Fruit fly (Drosophila melanogaster): Measurements from ENCODE around the gene nis.

nis gene

dm6 chr2L:1636520-1636919 is 49.6 kb upstream of the nis start (continued):
- TF ChIP-seq twi (tag; optimal IDR thresholded peaks at IDR 0.05) = peak; percentile 27
- TF ChIP-seq CG1603 (tag; optimal IDR thresholded peaks at IDR 0.05) = no peak
- peak; percentile 12 for TF ChIP-seq CG6813 (GFP tag; optimal IDR thresholded peaks at IDR 0.05)
- TF ChIP-seq Rfx (GFP tag; IDR thresholded peaks at IDR 0.05) = peak; percentile 24; the same call in 1 of the 2 replicates
- TF ChIP-seq CG32532 (GFP tag; IDR thresholded peaks at IDR 0.05) = 0 out of 2 replicates have a peak, but pooled peaks have one; percentile 7
- TF ChIP-seq exex (tag; optimal IDR thresholded peaks at IDR 0.05) = peak; percentile 77
- TF ChIP-seq sob (GFP tag; IDR thresholded peaks at IDR 0.05) = peak; percentile 30; the same call in 1 of the 2 replicates
- no peak for TF ChIP-seq CG12155 (GFP tag; optimal IDR thresholded peaks at IDR 0.05)
- TF ChIP-seq abd-A (tag; optimal IDR thresholded peaks at IDR 0.05) = peak; percentile 89
- peak; percentile 30 for TF ChIP-seq CG13624 (GFP tag; optimal IDR thresholded peaks at IDR 0.05)
- TF ChIP-seq CG8290 (GFP tag; optimal IDR thresholded peaks at IDR 0.05) = no peak
- TF ChIP-seq CG8290 (tag; optimal IDR thresholded peaks at IDR 0.05) = peak in 1 of 2 experiments; percentile 44
- peak; percentile 94 for TF ChIP-seq CG34376 (GFP tag; optimal IDR thresholded peaks at IDR 0.05)
- TF ChIP-seq Pdp1 (GFP tag; optimal IDR thresholded peaks at IDR 0.05) = peak in 1 of 2 experiments; percentile 41
- peak; percentile 20 for TF ChIP-seq sqz (GFP tag; optimal IDR thresholded peaks at IDR 0.05)
- peak; percentile 54 for TF ChIP-seq CG5180 (GFP tag; optimal IDR thresholded peaks at IDR 0.05)
- peak; percentile 41 for TF ChIP-seq CG18599 (GFP tag; optimal IDR thresholded peaks at IDR 0.05)
- no peak for TF ChIP-seq corto (GFP tag; optimal IDR thresholded peaks at IDR 0.05)
- peak; percentile 49 for TF ChIP-seq CG13894 (tag; optimal IDR thresholded peaks at IDR 0.05)
- peak; percentile 53 for TF ChIP-seq Fer1 (GFP tag; optimal IDR thresholded peaks at IDR 0.05)
- peak; percentile 25 for TF ChIP-seq dmrt99B (tag; optimal IDR thresholded peaks at IDR 0.05)
- TF ChIP-seq CG17359 (tag; optimal IDR thresholded peaks at IDR 0.05) = peak; percentile 11
- TF ChIP-seq cad (GFP tag; optimal IDR thresholded peaks at IDR 0.05) = no peak
- TF ChIP-seq GATAe (GFP tag; conservative IDR thresholded peaks at IDR 0.05) = peak; percentile 28; the same call in 1 of the 2 replicates
- no peak for TF ChIP-seq ab (GFP tag; optimal IDR thresholded peaks at IDR 0.05)
- TF ChIP-seq Deaf1 (tag; optimal IDR thresholded peaks at IDR 0.05) = peak; percentile 89
- TF ChIP-seq Nf-YB (GFP tag; optimal IDR thresholded peaks at IDR 0.05) = no peak
- TF ChIP-seq Bdp1 (GFP tag; optimal IDR thresholded peaks at IDR 0.05) = no peak
- peak; percentile 27 for TF ChIP-seq ATbp (GFP tag; optimal IDR thresholded peaks at IDR 0.05)
- peak; percentile 91 for TF ChIP-seq sug (tag; optimal IDR thresholded peaks at IDR 0.05)
- 0 out of 3 replicates have a peak, but pooled peaks have one; percentile 29 for TF ChIP-seq Dbx (GFP tag; IDR thresholded peaks at IDR 0.05)
- TF ChIP-seq nau (GFP tag; optimal IDR thresholded peaks at IDR 0.05) = peak; percentile 1
- peak; percentile 51; the same call in 2 of the 3 replicates for TF ChIP-seq Aef1 (GFP tag; IDR thresholded peaks at IDR 0.05)
- peak; percentile 7 for TF ChIP-seq CG11504 (tag; optimal IDR thresholded peaks at IDR 0.05)
- peak; percentile 21 for TF ChIP-seq CG18619 (GFP tag; optimal IDR thresholded peaks at IDR 0.05)
- peak; percentile 44 for TF ChIP-seq sens (GFP tag)
- peak; percentile 40 for TF ChIP-seq CG13296 (GFP tag; optimal IDR thresholded peaks at IDR 0.05)
- peak; percentile 53 for TF ChIP-seq caup (GFP tag; optimal IDR thresholded peaks at IDR 0.05; ENCODE audit: severe bottlenecking)
- peak; percentile 81 for TF ChIP-seq CG12769 (tag; optimal IDR thresholded peaks at IDR 0.05)
- 0 out of 3 replicates have a peak, but pooled peaks have one; percentile 42 for TF ChIP-seq CG2199 (GFP tag; IDR thresholded peaks at IDR 0.05)
- TF ChIP-seq ftz-f1 (GFP tag; optimal IDR thresholded peaks at IDR 0.05) = peak; percentile 98
- 0 out of 2 replicates have a peak, but pooled peaks have one; percentile 35 for TF ChIP-seq CG4360 (GFP tag; IDR thresholded peaks at IDR 0.05)
- 0 out of 3 replicates have a peak, but pooled peaks have one; percentile 26 for TF ChIP-seq ci (GFP tag; IDR thresholded peaks at IDR 0.05)
- TF ChIP-seq Vsx1 (GFP tag; optimal IDR thresholded peaks at IDR 0.05) = no peak
- no peak for TF ChIP-seq Blimp-1 (GFP tag; optimal IDR thresholded peaks at IDR 0.05)
- TF ChIP-seq Hey (tag; optimal IDR thresholded peaks at IDR 0.05) = peak; percentile 50
- peak; percentile 60 for TF ChIP-seq CG14441 (GFP tag; IDR thresholded peaks at IDR 0.05)
- peak; percentile 64 for TF ChIP-seq lab (GFP tag; optimal IDR thresholded peaks at IDR 0.05)
- peak; percentile 53; the same call in 1 of the 2 replicates for TF ChIP-seq Awh (GFP tag; IDR thresholded peaks at IDR 0.05)
